Fruit fly (Drosophila melanogaster) whole organism, prepupa: ENCODE results near the gene Psa.

ENCODE experiments used
- Blimp-1 ChIP-seq: fragments of 200-800 bp; sonication (Bioruptor generic); optimal IDR thresholded peaks from 3 replicates; lab custom pipeline; 2017; ENCODE audit warnings: missing biosample characterization, missing genetic modification characterization, mild to moderate bottlenecking, moderate library complexity, missing genetic modification reagents
- CG10631 ChIP-seq: fragments of 200-800 bp; sonication (Bioruptor generic); optimal IDR thresholded peaks from 2 replicates; lab custom pipeline; 2016; ENCODE audit warnings: missing biosample characterization, missing genetic modification characterization
- CG10669 ChIP-seq: fragments of 200-800 bp; sonication (Bioruptor generic); optimal IDR thresholded peaks from 3 replicates; lab custom pipeline; 2018; ENCODE audit warnings: missing biosample characterization, mild to moderate bottlenecking, missing genetic modification characterization, moderate library complexity
- CG11294 ChIP-seq: fragments of 200-800 bp; sonication (Bioruptor generic); IDR thresholded peaks from 2 replicates; pipeline ENCODE4 v1.3.6; 2022; ENCODE audit warnings: missing biosample characterization, missing genetic modification characterization
- CG11762 ChIP-seq: fragments of 200-800 bp; sonication (Bioruptor generic); optimal IDR thresholded peaks from 3 replicates; lab custom pipeline; 2016; ENCODE audit warnings: missing biosample characterization, missing genetic modification characterization; ENCODE audit not compliant: insufficient read depth
- CG11902 ChIP-seq: fragments of 200-800 bp; sonication (Bioruptor generic); optimal IDR thresholded peaks from 3 replicates; lab custom pipeline; 2016; ENCODE audit warnings: missing biosample characterization, missing genetic modification characterization
- CG15336 ChIP-seq: fragments of 200-800 bp; sonication (Bioruptor generic); IDR thresholded peaks from 2 replicates; pipeline ENCODE4 v1.3.6; 2022; ENCODE audit warnings: missing biosample characterization, missing genetic modification characterization
- CG1621 ChIP-seq: fragments of 200-800 bp; sonication (Bioruptor generic); optimal IDR thresholded peaks from 3 replicates; lab custom pipeline; 2018; ENCODE audit warnings: missing biosample characterization, mild to moderate bottlenecking, missing genetic modification characterization
- CG16779 ChIP-seq: fragments of 200-800 bp; sonication (Bioruptor generic); optimal IDR thresholded peaks from 3 replicates; lab custom pipeline; 2017; ENCODE audit warnings: missing biosample characterization, mild to moderate bottlenecking, missing genetic modification characterization
- CG3032 ChIP-seq: fragments of 200-800 bp; optimal IDR thresholded peaks from 2 replicates; lab custom pipeline; 2019; ENCODE audit warnings: missing biosample characterization, mild to moderate bottlenecking, missing genetic modification characterization, moderate library complexity
- CG31627 ChIP-seq: fragments of 200-800 bp; sonication (Bioruptor generic); optimal IDR thresholded peaks from 3 replicates; lab custom pipeline; 2016; ENCODE audit warnings: missing biosample characterization, missing genetic modification characterization
- CG32006 ChIP-seq: fragments of 200-800 bp; sonication (Bioruptor generic); optimal IDR thresholded peaks from 3 replicates; lab custom pipeline; 2017; ENCODE audit warnings: missing biosample characterization, mild to moderate bottlenecking, missing genetic modification characterization
- CG3919 ChIP-seq: fragments of 200-800 bp; sonication (Bioruptor generic); optimal IDR thresholded peaks from 3 replicates; lab custom pipeline; 2016; ENCODE audit warnings: missing biosample characterization, missing genetic modification characterization
- CG4318 ChIP-seq: fragments of 200-800 bp; sonication (Bioruptor generic); optimal IDR thresholded peaks from 3 replicates; lab custom pipeline; 2017; ENCODE audit warnings: missing biosample characterization, mild to moderate bottlenecking, missing genetic modification characterization
- CG6276 ChIP-seq: fragments of 200-800 bp; sonication (Bioruptor generic); optimal IDR thresholded peaks from 2 replicates; lab custom pipeline; 2017; ENCODE audit warnings: missing biosample characterization, mild to moderate bottlenecking, missing genetic modification characterization
- CG6792 ChIP-seq: fragments of 200-800 bp; sonication (Bioruptor generic); optimal IDR thresholded peaks from 3 replicates; lab custom pipeline; 2016; ENCODE audit warnings: missing biosample characterization, missing genetic modification characterization
- CG6808 ChIP-seq: fragments of 200-800 bp; sonication (Bioruptor generic); optimal IDR thresholded peaks from 3 replicates; lab custom pipeline; 2017; ENCODE audit warnings: missing biosample characterization, missing genetic modification characterization, mild to moderate bottlenecking, moderate library complexity, missing genetic modification reagents
- CG6854 ChIP-seq: fragments of 200-800 bp; sonication (Bioruptor generic); optimal IDR thresholded peaks from 2 replicates; lab custom pipeline; 2017; ENCODE audit warnings: missing biosample characterization, mild to moderate bottlenecking, missing genetic modification characterization
- CG7368 ChIP-seq: fragments of 200-800 bp; sonication (Bioruptor generic); optimal IDR thresholded peaks from 3 replicates; lab custom pipeline; 2016; ENCODE audit warnings: missing biosample characterization, missing genetic modification characterization
- CG8119 ChIP-seq: fragments of 200-800 bp; sonication (Bioruptor generic); IDR thresholded peaks from 3 replicates; pipeline ENCODE4 v1.3.6; 2022; ENCODE audit warnings: missing biosample characterization, missing genetic modification characterization
- CG8319 ChIP-seq: fragments of 200-800 bp; sonication (Bioruptor generic); optimal IDR thresholded peaks from 3 replicates; lab custom pipeline; 2016; ENCODE audit warnings: missing biosample characterization, missing genetic modification characterization
- CG8632 ChIP-seq: fragments of 200-800 bp; sonication (Bioruptor generic); optimal IDR thresholded peaks from 3 replicates; lab custom pipeline; 2016; ENCODE audit warnings: missing biosample characterization, missing genetic modification characterization
- CG9139 ChIP-seq: fragments of 200-800 bp; sonication (Bioruptor generic); optimal IDR thresholded peaks from 3 replicates; lab custom pipeline; 2017; ENCODE audit warnings: missing biosample characterization, mild to moderate bottlenecking, missing genetic modification characterization
- Eip75B ChIP-seq: fragments of 200-800 bp; sonication (Bioruptor generic); optimal IDR thresholded peaks from 3 replicates; lab custom pipeline; 2016; ENCODE audit warnings: missing biosample characterization, missing genetic modification characterization
- Eip78C ChIP-seq: fragments of 200-800 bp; sonication (Bioruptor generic); peaks from one replicate; lab custom pipeline; 2016; ENCODE audit warnings: missing biosample characterization, missing genetic modification characterization
- Eip93F ChIP-seq: fragments of 200-800 bp; sonication (Bioruptor generic); optimal IDR thresholded peaks from 2 replicates; lab custom pipeline; 2016; ENCODE audit warnings: missing biosample characterization, mild to moderate bottlenecking, missing genetic modification characterization
- Ets96B ChIP-seq: fragments of 200-800 bp; optimal IDR thresholded peaks from 2 replicates; lab custom pipeline; 2019; ENCODE audit warnings: missing biosample characterization, mild to moderate bottlenecking, missing genetic modification characterization, moderate library complexity
- Gug ChIP-seq: fragments of 200-800 bp; sonication (Bioruptor generic); IDR thresholded peaks from 2 replicates; pipeline ENCODE4 v1.3.6; 2022; ENCODE audit warnings: missing biosample characterization, missing genetic modification characterization
- Hr38 ChIP-seq: sonication (Bioruptor generic); optimal IDR thresholded peaks from 2 replicates; lab custom pipeline; 2016; ENCODE audit warnings: missing biosample characterization, missing genetic modification characterization
- Hr4 ChIP-seq: fragments of 200-800 bp; sonication (Bioruptor generic); optimal IDR thresholded peaks from 3 replicates; lab custom pipeline; 2016; ENCODE audit warnings: missing biosample characterization, missing genetic modification characterization
- Met ChIP-seq: fragments of 200-800 bp; sonication (Bioruptor generic); optimal IDR thresholded peaks from 3 replicates; lab custom pipeline; 2016; ENCODE audit warnings: missing biosample characterization, missing genetic modification characterization
- OdsH ChIP-seq: fragments of 200-800 bp; sonication (Bioruptor generic); optimal IDR thresholded peaks from 3 replicates; lab custom pipeline; 2016; ENCODE audit warnings: missing biosample characterization, missing genetic modification characterization
- Smox ChIP-seq: fragments of 200-800 bp; sonication (Bioruptor generic); optimal IDR thresholded peaks from 3 replicates; lab custom pipeline; 2016; ENCODE audit warnings: missing biosample characterization, missing genetic modification characterization
- Sox15 ChIP-seq: fragments of 200-800 bp; sonication (Bioruptor generic); optimal IDR thresholded peaks from 3 replicates; lab custom pipeline; 2016; ENCODE audit warnings: missing biosample characterization, missing genetic modification characterization
- achi ChIP-seq: fragments of 200-800 bp; sonication (Bioruptor generic); optimal IDR thresholded peaks from 3 replicates; lab custom pipeline; 2016; ENCODE audit warnings: missing biosample characterization, missing genetic modification characterization
- cyc ChIP-seq: fragments of 200-800 bp; sonication (Bioruptor generic); optimal IDR thresholded peaks from 3 replicates; lab custom pipeline; 2016; ENCODE audit warnings: missing biosample characterization, missing genetic modification characterization
- dac ChIP-seq: fragments of 200-800 bp; sonication (Bioruptor generic); optimal IDR thresholded peaks from 2 replicates; lab custom pipeline; 2017; ENCODE audit warnings: missing biosample characterization, mild to moderate bottlenecking, missing genetic modification characterization
- eg ChIP-seq: fragments of 200-800 bp; sonication (Bioruptor generic); IDR thresholded peaks from 3 replicates; pipeline ENCODE4 v1.3.6; 2022; ENCODE audit warnings: missing biosample characterization, missing genetic modification characterization
- fd59A ChIP-seq: fragments of 200-800 bp; sonication (Bioruptor generic); optimal IDR thresholded peaks from 2 replicates; lab custom pipeline; 2017; ENCODE audit warnings: missing biosample characterization, mild to moderate bottlenecking, missing genetic modification characterization, missing genetic modification reagents
- fkh ChIP-seq: fragments of 200-800 bp; sonication (Bioruptor generic); optimal IDR thresholded peaks from 3 replicates; lab custom pipeline; 2017; ENCODE audit warnings: missing biosample characterization, mild to moderate bottlenecking, missing genetic modification characterization, moderate library complexity
- lz ChIP-seq: fragments of 200-800 bp; sonication (Bioruptor generic); optimal IDR thresholded peaks from 3 replicates; lab custom pipeline; 2016; ENCODE audit warnings: missing biosample characterization, missing genetic modification characterization
- net ChIP-seq: fragments of 200-800 bp; sonication (Bioruptor generic); optimal IDR thresholded peaks from 3 replicates; lab custom pipeline; 2016; ENCODE audit warnings: missing biosample characterization, missing genetic modification characterization
- pdm3 ChIP-seq: fragments of 200-800 bp; sonication (Bioruptor generic); optimal IDR thresholded peaks from 3 replicates; lab custom pipeline; 2016; ENCODE audit warnings: missing biosample characterization, missing genetic modification characterization
- salr ChIP-seq, 2 experiments: fragments of 200-800 bp; sonication (Bioruptor generic); optimal IDR thresholded peaks; 3 replicates each; lab custom pipeline; 2016 to 2018; ENCODE audit warnings: missing biosample characterization in 2 of 2, missing genetic modification characterization in 2 of 2, mild to moderate bottlenecking in 1 of 2
- ss ChIP-seq, 2 experiments: fragments of 200-800 bp; sonication (Bioruptor generic); optimal IDR thresholded peaks; 2 replicates in 1 of 2; 3 replicates in 1 of 2; lab custom pipeline; 2017 to 2018; ENCODE audit warnings: mild to moderate bottlenecking in 2 of 2, missing biosample characterization in 2 of 2, missing genetic modification characterization in 2 of 2, moderate library complexity in 1 of 2
- svp ChIP-seq: fragments of 200-800 bp; sonication (Bioruptor generic); peaks from one replicate; lab custom pipeline; 2016; ENCODE audit warnings: missing biosample characterization, missing genetic modification characterization
- topi ChIP-seq: fragments of 200-800 bp; sonication (Bioruptor generic); optimal IDR thresholded peaks from 3 replicates; lab custom pipeline; 2016; ENCODE audit warnings: missing biosample characterization, missing genetic modification characterization

Psa gene

DNA sequence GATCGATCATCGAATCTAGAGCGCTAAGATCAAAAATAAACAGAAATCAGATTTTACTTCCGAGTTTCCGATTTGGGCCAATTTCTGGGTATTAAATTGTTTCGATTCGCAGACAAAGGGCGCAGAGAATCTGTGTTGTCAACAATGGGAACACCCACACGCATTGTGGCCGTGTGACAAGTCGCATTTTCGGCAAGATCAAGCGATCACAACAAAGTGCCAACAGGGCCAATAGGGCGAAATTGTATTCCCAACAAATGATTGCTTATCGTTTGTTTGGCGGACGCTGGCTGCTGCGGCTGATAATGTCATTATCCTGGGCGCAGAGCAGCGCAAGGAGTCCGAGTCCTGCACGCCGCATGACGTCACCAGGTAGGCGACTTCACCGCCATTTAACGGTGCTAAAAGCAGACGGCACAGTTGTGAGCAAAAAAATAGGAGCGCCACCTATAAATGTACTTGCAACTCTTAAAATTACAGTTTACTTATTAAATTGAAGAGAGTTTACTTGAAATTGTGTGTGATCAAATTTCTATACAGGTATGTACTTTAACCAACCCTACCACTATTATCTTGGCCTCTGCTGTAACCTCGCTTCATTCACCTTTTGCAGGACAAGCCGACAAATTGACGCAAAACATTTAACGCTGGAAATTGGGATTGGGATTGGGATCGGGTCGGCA, 23.5 kb upstream of the Psa start (continued):
- TF ChIP-seq Blimp-1 (GFP tag; lab: Kevin White, UChicago) (no peak), achi (GFP tag; lab: Kevin White, UChicago) (peak; percentile 27), CG8319 (GFP tag; lab: Kevin White, UChicago) (peak; percentile 6), CG3919 (peak; percentile 42), net (GFP tag; lab: Kevin White, UChicago) (peak; percentile 8), topi (GFP tag; lab: Kevin White, UChicago) (no peak), Sox15 (GFP tag; lab: Kevin White, UChicago) (peak; percentile 2), CG15336 (GFP tag; lab: Robert Waterston, UW) (peak; percentile 48), OdsH (peak; percentile 54), Met (GFP tag; lab: Kevin White, UChicago) (peak; percentile 62), CG8632 (peak; percentile 34), CG32006 (GFP tag; lab: Kevin White, UChicago) (peak; percentile 36), dac (GFP tag; lab: Kevin White, UChicago) (no peak), CG11294 (GFP tag; lab: Robert Waterston, UW) (no peak), CG9139 (GFP tag; lab: Kevin White, UChicago) (no peak), Smox (GFP tag; lab: Kevin White, UChicago) (peak; percentile 38), CG8119 (GFP tag; lab: Robert Waterston, UW) (peak; percentile 40; the same call in 1 of the 3 replicates), CG6276 (no peak), CG4318 (no peak), salr (GFP tag; optimal IDR thresholded peaks at IDR 0.05; lab: Kevin White, UChicago) (peak in 1 of 2 experiments; percentile 18), CG6854 (GFP tag; lab: Kevin White, UChicago) (no peak), svp (GFP tag; lab: Kevin White, UChicago) (no peak), CG11902 (GFP tag; lab: Kevin White, UChicago) (peak; percentile 14), Gug (GFP tag; lab: Robert Waterston, UW) (peak; percentile 36), CG6808 (GFP tag; lab: Kevin White, UChicago) (peak; percentile 35), CG1621 (tag; lab: Kevin White, UChicago) (peak; percentile 62), CG3032 (tag; lab: Kevin White, UChicago) (peak; percentile 60), fkh (GFP tag; lab: Kevin White, UChicago) (no peak), pdm3 (GFP tag; lab: Kevin White, UChicago) (peak; percentile 40), eg (GFP tag; lab: Robert Waterston, UW) (peak; percentile 54; the same call in 2 of the 3 replicates)

DNA sequence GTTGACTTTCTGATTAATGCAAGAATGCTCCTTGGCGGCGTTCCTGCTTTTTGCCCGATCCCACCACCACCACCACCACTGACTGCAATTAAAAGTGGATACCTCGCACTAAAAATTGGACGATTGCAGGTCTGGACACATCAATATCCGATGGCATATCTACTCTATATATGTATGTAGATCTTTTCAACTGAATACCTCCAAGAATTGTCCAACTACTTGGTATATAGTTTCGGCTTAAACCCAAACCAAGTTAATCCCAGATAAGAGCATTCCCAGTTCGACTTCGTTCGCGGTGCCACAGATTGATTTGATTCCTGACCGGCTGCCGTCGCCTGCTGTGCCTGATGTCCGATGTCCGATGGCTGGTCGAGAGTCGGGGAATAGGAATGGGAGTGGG, 17.9 kb upstream of the Psa start:
- peak; percentile 28 for TF ChIP-seq CG6808 (GFP tag; lab: Kevin White, UChicago)
- TF ChIP-seq CG4318: no peak
- TF ChIP-seq CG10631 (GFP tag; lab: Kevin White, UChicago): peak; percentile 2
- no peak for TF ChIP-seq Hr4 (GFP tag; lab: Kevin White, UChicago)
- TF ChIP-seq Eip75B (GFP tag; lab: Kevin White, UChicago): peak; percentile 11
- TF ChIP-seq topi (GFP tag; lab: Kevin White, UChicago): peak; percentile 21
- TF ChIP-seq Eip78C (GFP tag; lab: Kevin White, UChicago): peak; percentile 40
- TF ChIP-seq Eip93F (GFP tag; lab: Kevin White, UChicago): no peak
- TF ChIP-seq CG8119 (GFP tag; lab: Robert Waterston, UW): no peak
- peak; percentile 18; the same call in 1 of the 2 replicates for TF ChIP-seq Gug (GFP tag; lab: Robert Waterston, UW)
- peak; percentile 17 for TF ChIP-seq CG16779 (tag; lab: Kevin White, UChicago)
- peak; percentile 29 for TF ChIP-seq cyc (GFP tag; lab: Kevin White, UChicago)
- no peak for TF ChIP-seq ss (GFP tag; optimal IDR thresholded peaks at IDR 0.05; lab: Kevin White, UChicago)
- no peak for TF ChIP-seq CG7368 (GFP tag; lab: Kevin White, UChicago)
- TF ChIP-seq Hr38 (GFP tag; lab: Kevin White, UChicago): no peak
- no peak for TF ChIP-seq dac (GFP tag; lab: Kevin White, UChicago)
- no peak for TF ChIP-seq CG11294 (GFP tag; lab: Robert Waterston, UW)
- TF ChIP-seq OdsH: no peak
- no peak for TF ChIP-seq lz (GFP tag; lab: Kevin White, UChicago)
- TF ChIP-seq pdm3 (GFP tag; lab: Kevin White, UChicago): no peak
- no peak for TF ChIP-seq CG6792 (GFP tag; lab: Kevin White, UChicago)
- TF ChIP-seq CG3032 (tag; lab: Kevin White, UChicago): peak; percentile 37
- TF ChIP-seq fd59A (GFP tag; lab: Kevin White, UChicago): no peak
- TF ChIP-seq salr (GFP tag; optimal IDR thresholded peaks at IDR 0.05; lab: Kevin White, UChicago): no peak
- peak; percentile 62 for TF ChIP-seq svp (GFP tag; lab: Kevin White, UChicago)
- TF ChIP-seq CG3919: peak; percentile 62
- no peak for TF ChIP-seq CG31627 (GFP tag; lab: Kevin White, UChicago)
- no peak for TF ChIP-seq eg (GFP tag; lab: Robert Waterston, UW)
- TF ChIP-seq CG10669 (GFP tag; lab: Kevin White, UChicago): peak; percentile 28
- peak; percentile 35 for TF ChIP-seq achi (GFP tag; lab: Kevin White, UChicago)
- TF ChIP-seq CG11762 (GFP tag; lab: Kevin White, UChicago): no peak
- peak; percentile 9 for TF ChIP-seq CG6276
- peak; percentile 56 for TF ChIP-seq Ets96B (tag; lab: Kevin White, UChicago)
